Worm (Caenorhabditis elegans) whole organism, midembryonic: Measurements from ENCODE around the gene C16C8.17.
"Not testable (repeated sequence)": the region's sequence is repeated elsewhere in the genome, so short reads cannot be mapped to it uniquely, and the experiment has no call there.

Experiments used
- T22C8.4 ChIP-seq: fragments of 200-800 bp; sonication (Bioruptor generic); IDR thresholded peaks from 2 replicates; pipeline ENCODE4 v1.3.6; 2022; ENCODE audit warnings: missing genetic modification characterization, missing compliant biosample characterization
- cog-1 ChIP-seq: sonication (generic microtip); optimal IDR thresholded peaks from 2 replicates; lab custom pipeline; 2016; ENCODE audit warnings: missing genetic modification characterization, missing compliant biosample characterization
- flt-1 ChIP-seq: fragments of 200-800 bp; sonication (Bioruptor generic); IDR thresholded peaks from 2 replicates; pipeline ENCODE4 v1.3.6; 2022; ENCODE audit warnings: missing genetic modification characterization, missing compliant biosample characterization
- klf-2 ChIP-seq: fragments of 200-800 bp; sonication (Bioruptor generic); conservative IDR thresholded peaks from 2 replicates; pipeline ENCODE4 v1.3.6; 2022; ENCODE audit warnings: missing genetic modification reagents, missing genetic modification characterization, missing compliant biosample characterization
- med-1 ChIP-seq: sonication (generic microtip); optimal IDR thresholded peaks from 2 replicates; lab custom pipeline; 2017; ENCODE audit warnings: missing genetic modification characterization, mild to moderate bottlenecking, missing compliant biosample characterization, antibody characterized with exemption, missing genetic modification reagents; ENCODE audit not compliant: insufficient read depth
- ref-1 ChIP-seq: fragments of 200-800 bp; sonication (Bioruptor generic); conservative IDR thresholded peaks from 2 replicates; pipeline ENCODE4 v1.3.6; 2022; ENCODE audit warnings: missing genetic modification reagents, missing genetic modification characterization, missing compliant biosample characterization
- tab-1 ChIP-seq: fragments of 200-800 bp; sonication (Bioruptor generic); IDR thresholded peaks from 2 replicates; pipeline ENCODE4 v1.3.6; 2022; ENCODE audit warnings: missing genetic modification characterization, missing compliant biosample characterization
- ztf-23 ChIP-seq: fragments of 200-800 bp; sonication (Bioruptor generic); IDR thresholded peaks from 2 replicates; pipeline ENCODE4 v1.3.6; 2022; ENCODE audit warnings: missing genetic modification reagents, missing genetic modification characterization, missing compliant biosample characterization
- ztf-29 ChIP-seq: fragments of 200-800 bp; sonication (Bioruptor generic); IDR thresholded peaks from 2 replicates; pipeline ENCODE4 v1.3.6; 2022; ENCODE audit warnings: missing genetic modification reagents, missing genetic modification characterization, missing compliant biosample characterization

ce11 chrII:3449514-3449913, 8.9 kb downstream of the C16C8.17 start, which contains the start of gene C16C8.14:
- TF ChIP-seq tab-1 (GFP tag; lab: Robert Waterston, UW); klf-2 (GFP tag; lab: Robert Waterston, UW); ref-1; ztf-23 (GFP tag; lab: Robert Waterston, UW); flt-1 (GFP tag; lab: Robert Waterston, UW); cog-1 (tag; lab: Kevin White, UChicago); med-1 (GFP tag; lab: Kevin White, UChicago); T22C8.4 (GFP tag; lab: Robert Waterston, UW); ztf-29: not testable (repeated sequence)
